Worm (Caenorhabditis elegans) whole organism, mixed stage, embryonic: ENCODE results near the gene T24D3.2.

Source experiments
- blmp-1 ChIP-seq: fragments of 150-350 bp; optimal IDR thresholded peaks from 2 replicates; lab custom pipeline; 2014; ENCODE audit warnings: missing biosample characterization, missing genetic modification characterization
- mls-2 ChIP-seq: sonication (generic microtip); optimal IDR thresholded peaks from 2 replicates; lab custom pipeline; 2016; ENCODE audit warnings: mild to moderate bottlenecking, missing genetic modification characterization, moderate library complexity, missing compliant biosample characterization
- nhr-237 ChIP-seq: fragments of 150-350 bp; optimal IDR thresholded peaks from 2 replicates; lab custom pipeline; 2014; ENCODE audit warnings: missing biosample characterization, missing genetic modification characterization
- sem-2 ChIP-seq: fragments of 200-800 bp; sonication (Bioruptor generic); optimal IDR thresholded peaks from 2 replicates; lab custom pipeline; 2018; ENCODE audit warnings: mild to moderate bottlenecking, missing genetic modification characterization, missing compliant biosample characterization

DNA sequence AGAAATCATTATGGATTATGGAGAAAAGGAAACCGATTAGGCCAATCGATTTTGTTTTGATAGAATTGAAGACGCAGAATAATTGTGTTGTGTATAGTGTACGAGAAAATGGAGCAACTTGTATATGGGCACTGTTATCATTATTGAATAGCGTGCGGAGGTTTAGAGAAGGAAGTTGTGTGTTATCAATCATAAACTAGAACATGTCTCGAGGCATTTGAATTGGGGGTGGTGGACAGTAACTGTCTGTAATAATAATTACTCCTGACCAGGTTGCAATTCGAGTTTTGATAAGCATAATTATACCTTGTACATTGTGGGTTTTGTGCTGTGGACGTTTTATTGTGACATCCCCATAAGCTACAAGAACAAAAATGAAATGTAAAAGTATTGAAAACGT lies 41.2 kb downstream of the T24D3.2 start, which contains the start of gene cdf-2:
- TF ChIP-seq nhr-237 (tag; lab: Kevin White, UChicago) (no peak), mls-2 (no peak), sem-2 (GFP tag; lab: Kevin White, UChicago) (no peak), blmp-1 (tag; lab: Kevin White, UChicago) (no peak)
